Fruit fly (Drosophila melanogaster) whole organism, embryonic: ENCODE results near the gene CG32271.

ENCODE experiments used
- Asciz ChIP-seq: fragments of 200-800 bp; sonication (Bioruptor generic); optimal IDR thresholded peaks from 2 replicates; lab custom pipeline; 2017; ENCODE audit warnings: missing biosample characterization, mild to moderate bottlenecking, missing genetic modification characterization, missing genetic modification reagents
- Atf-2 ChIP-seq: fragments of 200-800 bp; sonication (Bioruptor generic); optimal IDR thresholded peaks from 2 replicates; lab custom pipeline; 2016; ENCODE audit warnings: missing biosample characterization, missing genetic modification characterization
- BEAF-32 ChIP-seq: fragments of 200-800 bp; sonication (Bioruptor generic); optimal IDR thresholded peaks from 3 replicates; lab custom pipeline; 2017; ENCODE audit warnings: missing biosample characterization, missing genetic modification characterization, mild to moderate bottlenecking, moderate library complexity, missing genetic modification reagents
- CG11504 ChIP-seq: fragments of 200-800 bp; sonication (Bioruptor generic); optimal IDR thresholded peaks from 3 replicates; lab custom pipeline; 2019; ENCODE audit warnings: missing biosample characterization, mild to moderate bottlenecking, missing genetic modification characterization, moderate library complexity
- CG11560 ChIP-seq: fragments of 200-800 bp; sonication (Bioruptor generic); IDR thresholded peaks from 3 replicates; pipeline ENCODE4 v1.3.6; 2022; ENCODE audit warnings: missing biosample characterization, missing genetic modification characterization
- CG12071 ChIP-seq: fragments of 200-800 bp; sonication (Bioruptor generic); optimal IDR thresholded peaks from 3 replicates; lab custom pipeline; 2018; ENCODE audit warnings: missing biosample characterization, mild to moderate bottlenecking, missing genetic modification characterization
- CG12104 ChIP-seq: fragments of 200-800 bp; sonication (Bioruptor generic); optimal IDR thresholded peaks from 3 replicates; lab custom pipeline; 2016; ENCODE audit warnings: missing biosample characterization, missing genetic modification characterization
- CG15696 ChIP-seq: fragments of 200-800 bp; sonication (Bioruptor generic); optimal IDR thresholded peaks from 2 replicates; lab custom pipeline; 2019; ENCODE audit warnings: missing biosample characterization, mild to moderate bottlenecking, missing genetic modification characterization, moderate library complexity
- CG1647 ChIP-seq: fragments of 200-800 bp; sonication (Bioruptor generic); optimal IDR thresholded peaks from 3 replicates; lab custom pipeline; 2016; ENCODE audit warnings: missing biosample characterization, missing genetic modification characterization
- CG17361 ChIP-seq: fragments of 200-800 bp; sonication (Bioruptor generic); IDR thresholded peaks from 3 replicates; pipeline ENCODE4 v1.3.6; 2022; ENCODE audit warnings: missing biosample characterization, missing genetic modification characterization
- CG18476 ChIP-seq: fragments of 200-800 bp; sonication (Bioruptor generic); optimal IDR thresholded peaks from 2 replicates; lab custom pipeline; 2016; ENCODE audit warnings: missing biosample characterization, mild to moderate bottlenecking, missing genetic modification characterization
- CG2120 ChIP-seq: fragments of 200-800 bp; sonication (Bioruptor generic); optimal IDR thresholded peaks from 3 replicates; lab custom pipeline; 2016; ENCODE audit warnings: missing biosample characterization, missing genetic modification characterization
- CG2712 ChIP-seq: fragments of 200-800 bp; optimal IDR thresholded peaks from 3 replicates; lab custom pipeline; 2019; ENCODE audit warnings: missing biosample characterization, mild to moderate bottlenecking, missing genetic modification characterization, moderate library complexity
- CG32532 ChIP-seq: fragments of 200-800 bp; sonication (Bioruptor generic); IDR thresholded peaks from 2 replicates; pipeline ENCODE4 v1.3.6; 2022; ENCODE audit warnings: missing biosample characterization, missing genetic modification characterization
- CG3281 ChIP-seq: fragments of 200-800 bp; sonication (Bioruptor generic); optimal IDR thresholded peaks from 3 replicates; lab custom pipeline; 2017; ENCODE audit warnings: missing biosample characterization, mild to moderate bottlenecking, missing genetic modification characterization
- CG3995 ChIP-seq: fragments of 200-800 bp; sonication (Bioruptor generic); optimal IDR thresholded peaks from 3 replicates; lab custom pipeline; 2016; ENCODE audit warnings: missing biosample characterization, missing genetic modification characterization
- CG43689 ChIP-seq: fragments of 200-800 bp; sonication (Bioruptor generic); IDR thresholded peaks from 2 replicates; pipeline ENCODE4 v1.3.6; 2022; ENCODE audit warnings: missing biosample characterization, missing genetic modification characterization
- CG7372 ChIP-seq: fragments of 200-800 bp; sonication (Bioruptor generic); IDR thresholded peaks from 2 replicates; pipeline ENCODE4 v1.3.6; 2022; ENCODE audit warnings: missing biosample characterization, missing genetic modification characterization
- CG7839 ChIP-seq: fragments of 200-800 bp; sonication (Bioruptor generic); optimal IDR thresholded peaks from 3 replicates; lab custom pipeline; 2018; ENCODE audit warnings: missing biosample characterization, mild to moderate bottlenecking, missing genetic modification characterization, moderate library complexity
- CG8290 ChIP-seq, 3 experiments: fragments of 200-800 bp; sonication (Bioruptor generic); optimal IDR thresholded peaks; 2 replicates each; lab custom pipeline; 2016 to 2019; ENCODE audit warnings: missing biosample characterization in 3 of 3, missing genetic modification characterization in 3 of 3, mild to moderate bottlenecking in 2 of 3, moderate library complexity in 1 of 3
- D19B ChIP-seq: fragments of 200-800 bp; sonication (Bioruptor generic); optimal IDR thresholded peaks from 2 replicates; lab custom pipeline; 2017; ENCODE audit warnings: missing biosample characterization, mild to moderate bottlenecking, missing genetic modification characterization
- Dp ChIP-seq: fragments of 200-800 bp; sonication (Bioruptor generic); optimal IDR thresholded peaks from 2 replicates; lab custom pipeline; 2018; ENCODE audit warnings: missing biosample characterization, mild to moderate bottlenecking, missing genetic modification characterization, moderate library complexity
- Hr51 ChIP-seq, 2 experiments: fragments of 200-800 bp; sonication (Bioruptor generic); optimal IDR thresholded peaks; 2 replicates in 1 of 2; 3 replicates in 1 of 2; lab custom pipeline; 2016 to 2018; ENCODE audit warnings: missing biosample characterization in 2 of 2, missing genetic modification characterization in 2 of 2, mild to moderate bottlenecking in 1 of 2, moderate library complexity in 1 of 2
- Oli ChIP-seq: fragments of 200-800 bp; sonication (Bioruptor generic); optimal IDR thresholded peaks from 2 replicates; lab custom pipeline; 2018; ENCODE audit warnings: missing biosample characterization, mild to moderate bottlenecking, missing genetic modification characterization, moderate library complexity
- Vsx1 ChIP-seq: fragments of 200-800 bp; sonication (Bioruptor generic); optimal IDR thresholded peaks from 2 replicates; lab custom pipeline; 2017; ENCODE audit warnings: missing biosample characterization, mild to moderate bottlenecking, missing genetic modification characterization, missing genetic modification reagents
- bigmax ChIP-seq: fragments of 200-800 bp; sonication (Bioruptor generic); optimal IDR thresholded peaks from 2 replicates; lab custom pipeline; 2018; ENCODE audit warnings: missing biosample characterization, mild to moderate bottlenecking, missing genetic modification characterization
- chinmo ChIP-seq: fragments of 200-800 bp; sonication (Bioruptor generic); IDR thresholded peaks from 4 replicates; pipeline ENCODE4 v1.3.6; 2022; ENCODE audit warnings: missing biosample characterization, missing genetic modification characterization; ENCODE audit not compliant: partially characterized antibody
- ci ChIP-seq: fragments of 200-800 bp; sonication (Bioruptor generic); IDR thresholded peaks from 3 replicates; pipeline ENCODE4 v1.3.6; 2022; ENCODE audit warnings: missing biosample characterization, missing genetic modification characterization
- disco-r ChIP-seq: fragments of 200-800 bp; sonication (Bioruptor generic); optimal IDR thresholded peaks from 2 replicates; lab custom pipeline; 2016; ENCODE audit warnings: missing biosample characterization, missing genetic modification characterization
- dysf ChIP-seq: fragments of 200-800 bp; sonication (Bioruptor generic); IDR thresholded peaks from 3 replicates; pipeline ENCODE4 v1.3.6; 2022; ENCODE audit warnings: missing biosample characterization, missing genetic modification characterization
- exex ChIP-seq: fragments of 200-800 bp; sonication (Bioruptor generic); optimal IDR thresholded peaks from 4 replicates; lab custom pipeline; 2018; ENCODE audit warnings: missing biosample characterization, mild to moderate bottlenecking, missing genetic modification characterization, moderate library complexity
- hb ChIP-seq: fragments of 200-800 bp; sonication (Bioruptor generic); IDR thresholded peaks from 3 replicates; pipeline ENCODE4 v1.3.6; 2022; ENCODE audit warnings: missing biosample characterization, missing genetic modification characterization; ENCODE audit not compliant: partially characterized antibody
- lab ChIP-seq: fragments of 200-800 bp; sonication (Bioruptor generic); optimal IDR thresholded peaks from 3 replicates; lab custom pipeline; 2017; ENCODE audit warnings: missing biosample characterization, missing genetic modification characterization, mild to moderate bottlenecking, moderate library complexity, missing genetic modification reagents
- lov ChIP-seq, 2 experiments: fragments of 200-800 bp in 1 of 2; fragments of >200 bp in 1 of 2; sonication (Bioruptor generic) in 1 of 2; IDR thresholded peaks in 1 of 2; optimal IDR thresholded peaks in 1 of 2; 2 replicates in 1 of 2; 3 replicates in 1 of 2; pipeline versions ENCODE4 v1.3.6 to Lab custom; 2017 to 2022; ENCODE audit warnings: missing biosample characterization in 1 of 2, missing genetic modification characterization in 1 of 2
- nau ChIP-seq: fragments of 200-800 bp; sonication (Bioruptor generic); optimal IDR thresholded peaks from 3 replicates; lab custom pipeline; 2017; ENCODE audit warnings: missing biosample characterization, mild to moderate bottlenecking, missing genetic modification characterization, missing genetic modification reagents
- nerfin-2 ChIP-seq: fragments of 200-800 bp; sonication (Bioruptor generic); IDR thresholded peaks from 2 replicates; pipeline ENCODE4 v1.3.6; 2022; ENCODE audit warnings: missing biosample characterization, missing genetic modification characterization; ENCODE audit not compliant: partially characterized antibody
- otp ChIP-seq: fragments of 200-800 bp; sonication (Bioruptor generic); IDR thresholded peaks from 3 replicates; pipeline ENCODE4, ENCODE4 v1.3.6; 2022; ENCODE audit warnings: missing biosample characterization, missing genetic modification characterization
- prd ChIP-seq, 3 experiments: fragments of >200 bp in 2 of 3; fragments of 200-800 bp in 1 of 3; sonication (Bioruptor generic) in 1 of 3; optimal IDR thresholded peaks in 2 of 3; IDR thresholded peaks in 1 of 3; 2 replicates in 2 of 3; 3 replicates in 1 of 3; pipeline versions ENCODE4 v1.3.6 to Lab custom; 2017 to 2022; ENCODE audit warnings: missing biosample characterization in 1 of 3, missing genetic modification characterization in 1 of 3
- run ChIP-seq: fragments of 200-800 bp; sonication (Bioruptor generic); optimal IDR thresholded peaks from 3 replicates; lab custom pipeline; 2018; ENCODE audit warnings: missing biosample characterization, mild to moderate bottlenecking, missing genetic modification characterization
- slbo ChIP-seq: fragments of 200-800 bp; sonication (Bioruptor generic); IDR thresholded peaks from 2 replicates; pipeline ENCODE4 v1.3.6; 2022; ENCODE audit warnings: missing biosample characterization, missing genetic modification characterization
- sna ChIP-seq: fragments of 200-800 bp; sonication (Bioruptor generic); IDR thresholded peaks from 2 replicates; pipeline ENCODE4 v1.3.6; 2022; ENCODE audit warnings: missing biosample characterization, missing genetic modification characterization; ENCODE audit not compliant: partially characterized antibody
- tgo ChIP-seq: fragments of 200-800 bp; sonication (Bioruptor generic); IDR thresholded peaks from 3 replicates; pipeline ENCODE4 v1.3.6; 2022; ENCODE audit warnings: missing biosample characterization, missing genetic modification characterization
- toy ChIP-seq: fragments of 200-800 bp; sonication (Bioruptor generic); IDR thresholded peaks from 2 replicates; pipeline ENCODE4 v1.3.6; 2022; ENCODE audit warnings: missing biosample characterization, missing genetic modification characterization
- usp ChIP-seq: fragments of >200 bp; optimal IDR thresholded peaks from 2 replicates; lab custom pipeline; 2017; ENCODE audit warnings: missing biosample characterization, missing genetic modification characterization
- wor ChIP-seq: fragments of 200-800 bp; sonication (Bioruptor generic); IDR thresholded peaks from 2 replicates; pipeline ENCODE4 v1.3.6; 2022; ENCODE audit warnings: missing biosample characterization, missing genetic modification characterization
- zfh2 ChIP-seq: fragments of 200-800 bp; sonication (Bioruptor generic); optimal IDR thresholded peaks from 2 replicates; lab custom pipeline; 2016; ENCODE audit warnings: missing biosample characterization, missing genetic modification characterization

CG32271 gene

DNA sequence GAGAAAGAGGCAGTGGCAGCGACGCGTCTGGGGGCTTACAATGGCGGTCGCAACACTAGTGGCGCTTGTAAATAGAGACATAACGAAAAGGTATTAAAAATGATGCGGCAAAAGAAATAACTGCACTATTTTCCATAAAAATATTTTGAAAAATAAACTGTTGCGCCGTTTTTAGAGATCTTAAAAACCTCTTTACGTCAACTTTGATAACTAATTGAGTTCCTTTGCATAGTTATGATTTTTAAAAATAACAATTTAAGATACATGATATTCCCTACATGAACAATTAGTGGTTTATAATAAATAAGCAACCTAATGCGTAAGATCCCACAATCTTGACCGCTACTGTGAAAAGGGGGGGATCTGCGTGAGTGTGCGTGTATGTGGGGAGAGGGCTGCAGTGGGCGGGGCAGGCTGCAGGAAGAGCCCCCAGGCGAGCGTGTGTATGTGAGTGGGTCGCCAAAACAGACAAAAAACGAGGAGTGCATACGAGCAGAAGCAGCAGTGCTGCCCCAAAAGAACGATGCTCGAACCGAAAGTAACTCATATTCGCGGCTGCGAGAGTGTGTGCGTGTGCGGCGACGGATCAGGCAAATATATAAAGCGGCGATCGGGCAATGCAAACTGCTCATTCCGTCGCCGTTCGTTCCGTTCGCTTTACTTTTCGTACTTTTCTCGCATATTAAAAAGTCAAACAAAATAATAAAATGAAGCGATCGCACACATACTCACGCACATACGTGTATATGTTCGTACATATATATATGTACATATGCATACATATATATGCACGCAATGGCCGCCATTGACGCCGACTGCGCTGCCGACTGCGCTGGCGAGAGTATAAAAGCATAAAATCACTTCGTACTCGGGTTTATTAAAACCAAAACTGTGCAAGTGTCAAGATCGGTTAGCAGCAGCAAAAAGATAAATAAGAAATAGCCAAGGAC is 46.0 kb upstream of the CG32271 start (continued):
- TF ChIP-seq slbo: peak; percentile 39; the same call in 1 of the 2 replicates
- TF ChIP-seq bigmax (GFP tag; lab: Kevin White, UChicago): no peak
- no peak for TF ChIP-seq exex
- TF ChIP-seq CG11504: peak; percentile 70
- peak; percentile 46; the same call in 1 of the 3 replicates for TF ChIP-seq dysf
- peak; percentile 37; the same call in 1 of the 3 replicates for TF ChIP-seq CG17361 (GFP tag; lab: Robert Waterston, UW)
- TF ChIP-seq hb (GFP tag; lab: Robert Waterston, UW): no peak
- TF ChIP-seq sna: no peak
- no peak for TF ChIP-seq zfh2 (GFP tag; lab: Kevin White, UChicago)
- TF ChIP-seq Asciz (GFP tag; lab: Kevin White, UChicago): peak; percentile 64
- TF ChIP-seq CG3995 (GFP tag; lab: Kevin White, UChicago): no peak
- no peak for TF ChIP-seq prd (optimal IDR thresholded peaks at IDR 0.05; lab: Kevin White, UChicago)
- TF ChIP-seq prd (GFP tag; IDR thresholded peaks at IDR 0.05; lab: Robert Waterston, UW): peak; percentile 23; the same call in 1 of the 3 replicates
- peak; percentile 9 for TF ChIP-seq CG18476 (GFP tag; lab: Kevin White, UChicago)
- no peak for TF ChIP-seq toy (GFP tag; lab: Robert Waterston, UW)
- TF ChIP-seq Atf-2 (GFP tag; lab: Kevin White, UChicago): peak; percentile 29
- no peak for TF ChIP-seq usp
- no peak for TF ChIP-seq CG7372
- TF ChIP-seq chinmo: 0 out of 4 replicates have a peak, but pooled peaks have one; percentile 3
- TF ChIP-seq otp (GFP tag; lab: Robert Waterston, UW): no peak
- TF ChIP-seq nau (GFP tag; lab: Kevin White, UChicago): peak; percentile 4
- TF ChIP-seq CG2712 (tag; lab: Kevin White, UChicago): peak; percentile 54
- peak; percentile 15 for TF ChIP-seq CG3281 (GFP tag; lab: Kevin White, UChicago)
- TF ChIP-seq CG11560 (tag; lab: Robert Waterston, UW): no peak
- TF ChIP-seq CG32532: no peak
- no peak for TF ChIP-seq nerfin-2 (GFP tag; lab: Robert Waterston, UW)
- TF ChIP-seq run: no peak
- TF ChIP-seq Oli (tag; lab: Kevin White, UChicago): peak; percentile 58
- TF ChIP-seq CG7839 (tag; lab: Kevin White, UChicago): peak; percentile 53
- peak; percentile 21 for TF ChIP-seq lab (GFP tag; lab: Kevin White, UChicago)
- TF ChIP-seq CG15696: no peak
- TF ChIP-seq lov (optimal IDR thresholded peaks at IDR 0.05; lab: Kevin White, UChicago): no peak
- TF ChIP-seq lov (GFP tag; IDR thresholded peaks at IDR 0.05; lab: Robert Waterston, UW): no peak
- TF ChIP-seq D19B (GFP tag; lab: Kevin White, UChicago): no peak
- TF ChIP-seq CG1647 (GFP tag; lab: Kevin White, UChicago): no peak
- peak; percentile 47 for TF ChIP-seq CG2120 (GFP tag; lab: Kevin White, UChicago)
- TF ChIP-seq CG12071 (GFP tag; lab: Kevin White, UChicago): no peak
- TF ChIP-seq Hr51 (GFP tag; optimal IDR thresholded peaks at IDR 0.05; lab: Kevin White, UChicago): peak in 1 of 2 experiments; percentile 70
- no peak for TF ChIP-seq BEAF-32 (GFP tag; lab: Kevin White, UChicago)
- peak; percentile 7 for TF ChIP-seq Vsx1 (GFP tag; lab: Kevin White, UChicago)
- 0 out of 3 replicates have a peak, but pooled peaks have one; percentile 31 for TF ChIP-seq tgo (GFP tag; lab: Robert Waterston, UW)
- no peak for TF ChIP-seq CG43689 (GFP tag; lab: Robert Waterston, UW)
- no peak for TF ChIP-seq Dp (GFP tag; lab: Kevin White, UChicago)
- peak; percentile 49 for TF ChIP-seq wor (GFP tag; lab: Robert Waterston, UW)
- no peak for TF ChIP-seq CG8290 (GFP tag; optimal IDR thresholded peaks at IDR 0.05; lab: Kevin White, UChicago)
- no peak for TF ChIP-seq CG8290 (tag; optimal IDR thresholded peaks at IDR 0.05; lab: Kevin White, UChicago)
- TF ChIP-seq CG12104 (GFP tag; lab: Kevin White, UChicago): peak; percentile 4
- peak; percentile 63; the same call in 2 of the 3 replicates for TF ChIP-seq ci
- no peak for TF ChIP-seq disco-r (GFP tag; lab: Kevin White, UChicago)
